Worm (Caenorhabditis elegans): ENCODE results near the gene K09E2.3.

- TF ChIP-seq aly-1 (tag; optimal IDR thresholded peaks at IDR 0.05): no peak
- no peak for TF ChIP-seq ama-1 (optimal IDR thresholded peaks at IDR 0.05)
- TF ChIP-seq flt-1 (GFP tag; IDR thresholded peaks at IDR 0.05): no peak
- TF ChIP-seq ets-7 (tag; optimal IDR thresholded peaks at IDR 0.05): no peak
- no peak for TF ChIP-seq tra-4 (tag; optimal IDR thresholded peaks at IDR 0.05)
- no peak for TF ChIP-seq scrt-1 (GFP tag; IDR thresholded peaks at IDR 0.05)
- no peak for TF ChIP-seq hmbx-1 (tag; optimal IDR thresholded peaks at IDR 0.05)
- no peak for TF ChIP-seq F13C5.2 (tag; optimal IDR thresholded peaks at IDR 0.05)
- no peak for TF ChIP-seq sea-1 (GFP tag; conservative IDR thresholded peaks at IDR 0.05)
- no peak for TF ChIP-seq pes-1 (GFP tag; IDR thresholded peaks at IDR 0.05)
- TF ChIP-seq hmg-4 (GFP tag; optimal IDR thresholded peaks at IDR 0.05): no peak
- no peak for TF ChIP-seq ceh-36 (tag; optimal IDR thresholded peaks at IDR 0.05)
- TF ChIP-seq ceh-13 (GFP tag; optimal IDR thresholded peaks at IDR 0.05): no peak
Observed at ce11 chrX:8643817-8644216, 29.1 kb upstream of the K09E2.3 start, which contains the start of gene stg-2.
